Worm (Caenorhabditis elegans): ENCODE data around the gene T19H5.4.

T19H5.4 gene

DNA sequence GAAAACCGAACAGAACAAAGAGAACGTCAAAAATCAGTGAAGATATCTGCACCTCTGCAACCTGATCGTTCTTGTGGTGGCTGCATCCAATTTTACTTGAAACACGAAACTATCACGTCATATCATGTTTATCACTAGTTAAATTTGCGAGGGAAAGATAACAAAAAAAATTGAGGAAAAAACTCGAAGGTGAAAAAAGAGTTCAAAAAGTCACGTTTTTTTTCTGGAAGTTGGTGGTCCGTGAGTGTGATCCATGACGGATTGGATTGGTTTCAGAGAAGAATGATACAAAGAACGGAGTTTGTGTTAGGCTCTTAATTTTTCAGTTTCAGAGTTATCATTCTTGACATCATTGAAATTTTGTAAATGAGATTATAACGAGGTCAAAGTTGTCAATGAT lies 4.7 kb downstream of the T19H5.4 start:
- TF ChIP-seq bed-3 (GFP tag; optimal IDR thresholded peaks at IDR 0.05): no peak
- TF ChIP-seq unc-62 (GFP tag; optimal IDR thresholded peaks at IDR 0.05): no peak
- no peak for TF ChIP-seq flh-1 (GFP tag; optimal IDR thresholded peaks at IDR 0.05)

DNA sequence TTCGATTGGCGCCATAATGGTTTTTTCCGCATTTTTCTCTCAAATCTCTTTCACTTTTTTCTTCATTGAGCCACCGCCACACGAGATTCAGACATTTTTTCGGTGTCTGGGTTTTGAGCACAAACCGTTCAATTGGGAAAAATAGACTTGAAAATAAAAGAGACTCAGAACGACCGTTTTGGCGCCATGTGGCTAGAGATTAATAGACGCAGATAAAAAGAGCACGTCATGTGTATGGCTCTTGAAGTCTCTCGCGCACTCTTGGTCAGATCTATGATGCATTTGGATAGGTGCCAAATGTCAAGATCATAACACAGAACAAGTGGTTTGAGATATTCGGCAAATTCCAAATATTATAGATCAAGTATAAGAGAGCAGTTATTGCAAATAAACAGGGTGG lies 5.8 kb downstream of the T19H5.4 start:
- TF ChIP-seq unc-120 (tag; optimal IDR thresholded peaks at IDR 0.05; ENCODE audit: poor library complexity, severe bottlenecking) (no peak), M03D4.4 (tag; optimal IDR thresholded peaks at IDR 0.05) (no peak), sptf-1 (tag; optimal IDR thresholded peaks at IDR 0.05) (no peak), mab-5 (tag; optimal IDR thresholded peaks at IDR 0.05) (no peak), zip-8 (tag; optimal IDR thresholded peaks at IDR 0.05) (no peak), unc-39 (tag; optimal IDR thresholded peaks at IDR 0.05) (no peak), snpc-4 (tag; optimal IDR thresholded peaks at IDR 0.05) (no peak), nhr-237 (tag; optimal IDR thresholded peaks at IDR 0.05) (no peak), sem-2 (GFP tag; optimal IDR thresholded peaks at IDR 0.05) (no peak), elt-3 (tag; optimal IDR thresholded peaks at IDR 0.05) (no peak), tbx-8 (GFP tag; optimal IDR thresholded peaks at IDR 0.05) (no peak), bed-3 (GFP tag; optimal IDR thresholded peaks at IDR 0.05) (no peak), lin-13 (tag; optimal IDR thresholded peaks at IDR 0.05) (no peak), ztf-11 (tag; optimal IDR thresholded peaks at IDR 0.05) (no peak), mls-2 (tag; optimal IDR thresholded peaks at IDR 0.05) (no peak)

DNA sequence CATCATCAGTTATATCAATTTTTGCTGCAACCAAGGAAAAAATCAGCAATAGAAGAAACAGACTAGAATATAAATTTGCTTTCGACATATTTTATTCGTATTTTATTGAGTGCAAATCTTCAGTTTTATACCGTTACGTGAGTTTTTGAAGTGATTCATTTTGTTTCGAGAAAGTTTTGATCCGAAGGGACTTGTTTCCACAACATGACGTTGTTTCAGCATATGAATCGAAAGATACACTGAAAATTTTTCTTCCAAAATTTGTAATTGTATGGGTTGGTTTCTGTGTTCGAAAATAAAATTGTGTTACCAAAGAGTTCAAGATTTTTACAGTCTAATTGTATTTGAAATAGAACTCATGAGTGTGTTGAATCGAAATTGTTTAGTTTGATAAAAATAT lies 7.2 kb downstream of the T19H5.4 start, which contains the start of gene T19H5.7:
T19H5.7 (minus strand) TSS at position 101 of the 400 bp plus-strand sequence.
- no peak for TF ChIP-seq drap-1 (GFP tag; optimal IDR thresholded peaks at IDR 0.05)
- no peak for TF ChIP-seq mls-2 (tag; optimal IDR thresholded peaks at IDR 0.05)
- TF ChIP-seq lsy-2 (tag; optimal IDR thresholded peaks at IDR 0.05): no peak
- no peak for TF ChIP-seq elt-3 (tag; optimal IDR thresholded peaks at IDR 0.05)
- TF ChIP-seq ceh-83 (GFP tag; optimal IDR thresholded peaks at IDR 0.05): no peak
- TF ChIP-seq cnd-1 (tag; optimal IDR thresholded peaks at IDR 0.05): no peak
- no peak for TF ChIP-seq blmp-1 (tag; optimal IDR thresholded peaks at IDR 0.05)
- TF ChIP-seq bed-3 (GFP tag; optimal IDR thresholded peaks at IDR 0.05): no peak
- TF ChIP-seq pha-4 (tag; optimal IDR thresholded peaks at IDR 0.05): no peak

DNA sequence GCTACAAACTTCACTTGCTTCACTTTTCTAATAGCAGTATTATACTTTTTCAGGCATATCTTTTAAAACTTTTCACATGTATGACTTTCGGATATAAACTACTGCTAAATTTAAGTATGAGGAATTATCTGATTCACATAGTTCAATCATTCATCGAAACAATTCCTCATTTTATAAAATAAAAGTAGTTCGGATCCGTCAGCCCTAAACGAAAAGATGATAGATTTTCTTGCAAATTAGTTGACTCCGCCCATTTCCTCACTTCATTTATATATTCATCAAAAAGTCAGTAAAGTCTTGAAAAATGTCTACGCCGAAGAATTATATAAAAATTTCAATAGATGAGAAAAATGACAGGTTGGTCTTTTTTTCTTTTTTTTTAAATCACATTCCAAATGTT lies 9.6 kb downstream of the T19H5.4 start, which contains the start of gene chil-27:
chil-27 (plus strand) TSS at position 301 of the 400 bp plus-strand sequence.
- no peak for TF ChIP-seq nhr-2 (tag; optimal IDR thresholded peaks at IDR 0.05)
- no peak for TF ChIP-seq cnd-1 (tag; optimal IDR thresholded peaks at IDR 0.05)
- TF ChIP-seq elt-1 (tag; optimal IDR thresholded peaks at IDR 0.05; ENCODE audit: borderline replicate concordance, insufficient read depth): no peak
- TF ChIP-seq ceh-39 (tag; optimal IDR thresholded peaks at IDR 0.05): no peak
- no peak for TF ChIP-seq tbx-8 (GFP tag; optimal IDR thresholded peaks at IDR 0.05)
- TF ChIP-seq ztf-11 (tag; optimal IDR thresholded peaks at IDR 0.05): no peak
- TF ChIP-seq ham-2 (GFP tag; optimal IDR thresholded peaks at IDR 0.05): no peak
- TF ChIP-seq blmp-1 (tag; optimal IDR thresholded peaks at IDR 0.05): no peak
- TF ChIP-seq sptf-1 (tag; optimal IDR thresholded peaks at IDR 0.05): no peak
- TF ChIP-seq flh-1 (GFP tag; optimal IDR thresholded peaks at IDR 0.05): no peak
- TF ChIP-seq pha-4 (tag; optimal IDR thresholded peaks at IDR 0.05): no peak
- no peak for TF ChIP-seq lin-13 (tag; optimal IDR thresholded peaks at IDR 0.05)
- no peak for TF ChIP-seq zip-8 (tag; optimal IDR thresholded peaks at IDR 0.05)
- no peak for TF ChIP-seq sem-2 (GFP tag; optimal IDR thresholded peaks at IDR 0.05)
- TF ChIP-seq snpc-4 (tag; optimal IDR thresholded peaks at IDR 0.05): no peak
- no peak for TF ChIP-seq hlh-1 (tag; optimal IDR thresholded peaks at IDR 0.05)
- TF ChIP-seq lin-32 (GFP tag; optimal IDR thresholded peaks at IDR 0.05): no peak
- TF ChIP-seq unc-120 (tag; optimal IDR thresholded peaks at IDR 0.05; ENCODE audit: poor library complexity, severe bottlenecking): no peak
- no peak for TF ChIP-seq elt-3 (tag; optimal IDR thresholded peaks at IDR 0.05)

DNA sequence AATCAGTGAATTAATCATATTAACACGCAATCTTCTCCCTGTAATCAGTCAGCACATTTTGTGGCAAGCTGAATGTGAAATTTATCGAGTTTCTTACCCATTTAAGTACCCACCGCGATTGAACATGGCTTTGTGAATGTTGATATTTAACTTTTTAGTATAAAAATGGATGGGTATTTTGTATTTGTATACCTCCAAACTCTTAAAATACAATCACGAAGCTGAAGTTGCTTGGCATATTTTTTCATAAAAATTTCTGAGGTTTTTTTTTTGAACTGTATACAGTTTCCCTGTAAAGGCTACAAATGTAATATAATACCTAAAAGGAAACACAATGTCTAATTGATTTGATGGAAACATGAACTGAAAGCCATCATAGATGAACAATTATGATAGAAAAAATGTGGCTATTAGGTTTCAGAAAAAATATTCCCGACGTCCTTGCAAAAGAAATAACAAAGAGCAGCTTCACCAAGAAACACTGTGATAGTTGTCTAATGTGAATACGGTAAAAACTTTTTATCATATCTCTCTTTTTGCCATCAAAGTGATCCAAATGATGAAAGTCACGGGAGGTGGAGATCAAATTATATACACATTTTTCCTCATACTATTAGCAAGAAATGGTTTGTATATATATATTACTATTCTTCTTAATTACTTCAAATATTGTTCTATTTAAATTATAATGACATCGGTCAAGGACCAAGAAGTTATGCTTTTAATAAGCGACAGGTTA lies 12.7 kb downstream of the T19H5.4 start, which contains the start of the genes chil-25 and chil-26:
chil-25 (minus strand) TSS at position 101 of the 739 bp plus-strand sequence.
chil-26 (plus strand) TSS at position 689 of the 739 bp plus-strand sequence.
- TF ChIP-seq unc-62 (GFP tag; optimal IDR thresholded peaks at IDR 0.05) (no peak), mls-2 (tag; optimal IDR thresholded peaks at IDR 0.05) (no peak), tbx-8 (GFP tag; optimal IDR thresholded peaks at IDR 0.05) (no peak), ceh-83 (GFP tag; optimal IDR thresholded peaks at IDR 0.05) (no peak), unc-39 (tag; optimal IDR thresholded peaks at IDR 0.05) (no peak)

Measured in whole organism, mixed stage, embryonic.